Fruit fly (Drosophila melanogaster): ENCODE data around the gene Jon65Aiii.

- TF ChIP-seq h (optimal IDR thresholded peaks at IDR 0.05) (no peak), psq (optimal IDR thresholded peaks at IDR 0.05) (no peak), insv (optimal IDR thresholded peaks at IDR 0.05) (no peak), Myc (optimal IDR thresholded peaks at IDR 0.05) (no peak), Sin3A (optimal IDR thresholded peaks at IDR 0.05) (no peak), ttk (optimal IDR thresholded peaks at IDR 0.05) (no peak)
Observed at dm6 chr3L:6070119-6070518, 19.6 kb downstream of the Jon65Aiii start.

All from Kc167 (cell line).